Worm (Caenorhabditis elegans): ENCODE data around the gene gst-14.
"Not testable (repeated sequence)": the region's sequence is repeated elsewhere in the genome, so short reads cannot be mapped to it uniquely, and the experiment has no call there.

- not testable (repeated sequence) for TF ChIP-seq aly-1 (tag; optimal IDR thresholded peaks at IDR 0.05); sea-1 (GFP tag; conservative IDR thresholded peaks at IDR 0.05); ceh-13 (GFP tag; optimal IDR thresholded peaks at IDR 0.05); tra-4 (tag; optimal IDR thresholded peaks at IDR 0.05); ama-1 (optimal IDR thresholded peaks at IDR 0.05)
Observed at ce11 chrII:13654723-13655122, 38.8 kb upstream of the gst-14 start, which contains the start of gene C31C9.9.
